Worm (Caenorhabditis elegans) whole organism, L4 larva: ENCODE data around the gene T07F10.5.

ENCODE experiments used
- F26F4.8 ChIP-seq: fragments of 200-800 bp; sonication (Bioruptor generic); conservative IDR thresholded peaks from 2 replicates; pipeline ENCODE4 v1.3.6; 2022; ENCODE audit warnings: missing genetic modification characterization, missing compliant biosample characterization
- F44E2.7 ChIP-seq: fragments of 200-800 bp; sonication (Bioruptor generic); IDR thresholded peaks from 2 replicates; pipeline ENCODE4 v2.1.2; 2022; ENCODE audit warnings: missing genetic modification characterization, missing compliant biosample characterization
- Y5F2A.4 ChIP-seq: fragments of 200-800 bp; sonication (Bioruptor generic); optimal IDR thresholded peaks from 2 replicates; lab custom pipeline; 2018; ENCODE audit warnings: mild to moderate bottlenecking, missing genetic modification characterization, missing compliant biosample characterization
- aly-2 ChIP-seq: sonication (generic microtip); optimal IDR thresholded peaks from 2 replicates; lab custom pipeline; 2018; ENCODE audit warnings: missing biosample characterization, missing genetic modification characterization
- attf-4 ChIP-seq: sonication (generic microtip); optimal IDR thresholded peaks from 3 replicates; lab custom pipeline; 2017; ENCODE audit warnings: missing biosample characterization, missing genetic modification characterization
- ceh-82 ChIP-seq: sonication (generic microtip); optimal IDR thresholded peaks from 2 replicates; lab custom pipeline; 2017; ENCODE audit warnings: missing biosample characterization, missing genetic modification characterization
- daf-12 ChIP-seq: fragments of 150-350 bp; optimal IDR thresholded peaks from 2 replicates; lab custom pipeline; 2014; ENCODE audit warnings: missing biosample characterization, missing genetic modification reagents, missing genetic modification characterization
- daf-16 ChIP-seq, 3 experiments: sonication (generic microtip); optimal IDR thresholded peaks; 2 replicates each; lab custom pipeline; 2016 to 2017; ENCODE audit warnings: missing genetic modification characterization in 3 of 3, missing genetic modification reagents in 3 of 3, mild to moderate bottlenecking in 2 of 3, missing compliant biosample characterization in 2 of 3, missing biosample characterization in 1 of 3, moderate library complexity in 1 of 3
- daf-8 ChIP-seq: fragments of 200-800 bp; sonication (Bioruptor generic); IDR thresholded peaks from 2 replicates; pipeline ENCODE4 v1.3.6; 2022; ENCODE audit warnings: missing genetic modification characterization, missing compliant biosample characterization
- dmd-6 ChIP-seq: fragments of 200-800 bp; sonication (Bioruptor generic); IDR thresholded peaks from 2 replicates; pipeline ENCODE4 v1.3.6; 2022; ENCODE audit warnings: missing genetic modification reagents, missing genetic modification characterization, missing compliant biosample characterization
- dmd-9 ChIP-seq: fragments of 200-800 bp; sonication (Bioruptor generic); IDR thresholded peaks from 2 replicates; pipeline ENCODE4 v1.3.6; 2022; ENCODE audit warnings: missing genetic modification reagents, missing genetic modification characterization, missing compliant biosample characterization
- egl-27 ChIP-seq: sonication (generic microtip); optimal IDR thresholded peaks from 3 replicates; lab custom pipeline; 2017; ENCODE audit warnings: missing biosample characterization, missing genetic modification reagents, missing genetic modification characterization
- fkh-10 ChIP-seq: fragments of 150-350 bp; optimal IDR thresholded peaks from 2 replicates; lab custom pipeline; 2014; ENCODE audit warnings: missing biosample characterization, missing genetic modification reagents, missing genetic modification characterization
- gei-8 ChIP-seq: fragments of 200-800 bp; sonication (Bioruptor generic); optimal IDR thresholded peaks from 2 replicates; lab custom pipeline; 2018; ENCODE audit warnings: mild to moderate bottlenecking, missing genetic modification characterization, missing compliant biosample characterization
- hif-1 ChIP-seq, 2 experiments: sonication (generic microtip); optimal IDR thresholded peaks; 2 replicates each; lab custom pipeline; 2016 to 2017; ENCODE audit warnings: missing compliant biosample characterization in 2 of 2, missing genetic modification characterization in 2 of 2, missing genetic modification reagents in 2 of 2, missing genotype in 2 of 2, mild to moderate bottlenecking in 1 of 2
- lin-29 ChIP-seq: fragments of 200-800 bp; sonication (Bioruptor generic); IDR thresholded peaks from 2 replicates; pipeline ENCODE4 v1.3.6; 2022; ENCODE audit warnings: missing genetic modification reagents, missing genetic modification characterization, missing compliant biosample characterization
- lir-3 ChIP-seq: sonication (generic microtip); optimal IDR thresholded peaks from 2 replicates; lab custom pipeline; 2016; ENCODE audit warnings: mild to moderate bottlenecking, missing genetic modification characterization, missing compliant biosample characterization
- mdl-1 ChIP-seq, 2 experiments: fragments of 150-350 bp in 1 of 2; sonication (generic microtip) in 1 of 2; optimal IDR thresholded peaks; 2 replicates each; lab custom pipeline; 2014 to 2017; ENCODE audit warnings: missing biosample characterization in 2 of 2, missing genetic modification characterization in 2 of 2
- mep-1 ChIP-seq: fragments of 150-350 bp; sonication (generic microtip); optimal IDR thresholded peaks from 3 replicates; lab custom pipeline; 2014; ENCODE audit warnings: missing biosample characterization, missing genetic modification characterization
- mxl-2 ChIP-seq: fragments of 200-800 bp; sonication (Bioruptor generic); conservative IDR thresholded peaks from 2 replicates; pipeline ENCODE4 v1.3.6; 2022; ENCODE audit warnings: missing genetic modification reagents, missing genetic modification characterization, missing compliant biosample characterization
- mxl-3 ChIP-seq: fragments of 200-800 bp; sonication (Bioruptor generic); optimal IDR thresholded peaks from 2 replicates; lab custom pipeline; 2018; ENCODE audit warnings: mild to moderate bottlenecking, missing genetic modification characterization, missing compliant biosample characterization
- nhr-102 ChIP-seq: sonication (generic microtip); optimal IDR thresholded peaks from 2 replicates; lab custom pipeline; 2016; ENCODE audit warnings: mild to moderate bottlenecking, missing genetic modification characterization, moderate library complexity, missing compliant biosample characterization
- nhr-111 ChIP-seq: fragments of 200-800 bp; sonication (Bioruptor generic); optimal IDR thresholded peaks from 2 replicates; lab custom pipeline; 2018; ENCODE audit warnings: mild to moderate bottlenecking, missing genetic modification characterization, missing compliant biosample characterization
- nhr-28 ChIP-seq: fragments of 150-350 bp; optimal IDR thresholded peaks from 2 replicates; lab custom pipeline; 2014; ENCODE audit warnings: missing biosample characterization, missing genetic modification characterization
- nhr-41 ChIP-seq: fragments of 200-800 bp; sonication (Bioruptor generic); IDR thresholded peaks from 2 replicates; pipeline ENCODE4 v1.3.6; 2022; ENCODE audit warnings: missing genetic modification reagents, missing genetic modification characterization, missing compliant biosample characterization
- nhr-42 ChIP-seq: fragments of 200-800 bp; sonication (Bioruptor generic); IDR thresholded peaks from 2 replicates; pipeline ENCODE4 v1.3.6; 2022; ENCODE audit warnings: missing genetic modification characterization, missing compliant biosample characterization
- nhr-77 ChIP-seq: fragments of 150-350 bp; optimal IDR thresholded peaks from 2 replicates; lab custom pipeline; 2014; ENCODE audit warnings: missing biosample characterization, missing genetic modification characterization
- php-3 ChIP-seq: fragments of 200-800 bp; sonication (Bioruptor generic); IDR thresholded peaks from 2 replicates; pipeline ENCODE4 v1.3.6; 2022; ENCODE audit warnings: missing genetic modification reagents, missing genetic modification characterization, missing compliant biosample characterization
- pqm-1 ChIP-seq: sonication (generic microtip); optimal IDR thresholded peaks from 2 replicates; lab custom pipeline; 2017; ENCODE audit warnings: missing biosample characterization, missing genetic modification characterization
- sdz-12 ChIP-seq: fragments of 200-800 bp; sonication (Bioruptor generic); optimal IDR thresholded peaks from 2 replicates; lab custom pipeline; 2018; ENCODE audit warnings: mild to moderate bottlenecking, missing genetic modification characterization, missing compliant biosample characterization
- skn-1 ChIP-seq: fragments of 150-350 bp; optimal IDR thresholded peaks from 2 replicates; lab custom pipeline; 2014; ENCODE audit warnings: missing biosample characterization, missing genetic modification characterization
- snpc-1.2 ChIP-seq: fragments of 200-800 bp; sonication (Bioruptor generic); IDR thresholded peaks from 2 replicates; pipeline ENCODE4 v1.3.6; 2022; ENCODE audit warnings: missing genetic modification reagents, missing genetic modification characterization, missing compliant biosample characterization
- spr-1 ChIP-seq: sonication (generic microtip); optimal IDR thresholded peaks from 2 replicates; lab custom pipeline; 2016; ENCODE audit warnings: mild to moderate bottlenecking, missing genetic modification characterization, missing compliant biosample characterization
- unc-39 ChIP-seq: sonication (generic microtip); optimal IDR thresholded peaks from 2 replicates; lab custom pipeline; 2017; ENCODE audit warnings: missing biosample characterization, missing genetic modification characterization
- unc-62 ChIP-seq, 3 experiments: fragments of 150-350 bp in 1 of 3; sonication (generic microtip); optimal IDR thresholded peaks in 2 of 3; peaks in 1 of 3; 1 replicate in 1 of 3; 2 replicates in 2 of 3; lab custom pipeline; 2014 to 2017; ENCODE audit warnings: missing biosample characterization in 3 of 3, missing genetic modification characterization in 3 of 3, missing genetic modification reagents in 3 of 3, missing genotype in 1 of 3
- zfp-2 ChIP-seq: sonication (generic microtip); optimal IDR thresholded peaks from 2 replicates; lab custom pipeline; 2016; ENCODE audit warnings: mild to moderate bottlenecking, missing genetic modification characterization, missing compliant biosample characterization
- zip-11 ChIP-seq: fragments of 200-800 bp; sonication (Bioruptor generic); IDR thresholded peaks from 2 replicates; pipeline ENCODE4 v1.3.6; 2022; ENCODE audit warnings: missing genetic modification characterization, missing compliant biosample characterization
- ztf-7 ChIP-seq: fragments of 150-350 bp; optimal IDR thresholded peaks from 2 replicates; lab custom pipeline; 2014; ENCODE audit warnings: missing biosample characterization, missing genetic modification characterization

T07F10.5 gene

DNA sequence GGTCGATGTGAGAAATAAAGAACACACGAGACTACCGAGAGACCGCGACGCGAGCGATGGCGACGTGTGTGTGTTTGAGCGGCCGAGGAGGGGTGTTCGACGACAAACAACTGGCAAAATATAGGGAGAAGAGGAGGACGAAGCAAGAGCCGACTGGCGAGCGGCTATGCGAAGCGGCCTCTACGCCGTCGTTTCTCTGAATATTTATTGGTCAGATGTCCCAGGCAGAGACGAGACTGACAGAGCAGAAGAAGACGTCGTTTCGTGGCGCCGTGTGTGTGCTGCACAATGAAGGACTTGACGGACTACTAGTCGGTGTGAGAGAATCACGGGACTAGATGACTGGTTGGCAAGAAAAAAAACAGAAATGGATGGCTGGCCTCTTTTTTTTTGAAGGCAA, 46.6 kb upstream of the T07F10.5 start (continued):
- TF ChIP-seq aly-2 (tag; lab: Kevin White, UChicago) (no peak), snpc-1.2 (no peak), fkh-10 (GFP tag; lab: Kevin White, UChicago) (peak; percentile 61), mxl-3 (GFP tag; lab: Kevin White, UChicago) (peak; percentile 11), ztf-7 (tag; lab: Kevin White, UChicago) (no peak), daf-12 (tag; lab: Kevin White, UChicago) (no peak), nhr-111 (GFP tag; lab: Kevin White, UChicago) (no peak), mep-1 (tag; lab: Kevin White, UChicago) (peak; percentile 63), nhr-41 (GFP tag; lab: Robert Waterston, UW) (no peak), daf-8 (GFP tag; lab: Robert Waterston, UW) (no peak), mdl-1 (tag; optimal IDR thresholded peaks at IDR 0.05; lab: Kevin White, UChicago) (peak in 1 of 2 experiments; percentile 70), sdz-12 (GFP tag; lab: Kevin White, UChicago) (no peak), nhr-102 (tag; lab: Kevin White, UChicago) (no peak), hif-1 (tag; optimal IDR thresholded peaks at IDR 0.05; lab: Kevin White, UChicago) (peak in 1 of 2 experiments; percentile 39), skn-1 (tag; lab: Kevin White, UChicago) (no peak), F26F4.8 (no peak), zfp-2 (tag; lab: Kevin White, UChicago) (no peak), unc-62 (GFP tag; optimal IDR thresholded peaks at IDR 0.05 in 1 of 2; lab: Kevin White, UChicago) (no peak), unc-62 (tag; optimal IDR thresholded peaks at IDR 0.05; lab: Kevin White, UChicago) (no peak), attf-4 (no peak), unc-39 (tag; lab: Kevin White, UChicago) (no peak), mxl-2 (GFP tag; lab: Robert Waterston, UW) (no peak), lin-29 (GFP tag; lab: Robert Waterston, UW) (no peak), zip-11 (GFP tag; lab: Robert Waterston, UW) (no peak), dmd-6 (GFP tag; lab: Robert Waterston, UW) (0 out of 2 replicates have a peak, but pooled peaks have one; percentile 11), nhr-42 (GFP tag; lab: Robert Waterston, UW) (no peak), Y5F2A.4 (GFP tag; lab: Kevin White, UChicago) (no peak), F44E2.7 (GFP tag; lab: Robert Waterston, UW) (no peak), ceh-82 (tag; lab: Kevin White, UChicago) (no peak), nhr-77 (tag; lab: Kevin White, UChicago) (no peak)

DNA sequence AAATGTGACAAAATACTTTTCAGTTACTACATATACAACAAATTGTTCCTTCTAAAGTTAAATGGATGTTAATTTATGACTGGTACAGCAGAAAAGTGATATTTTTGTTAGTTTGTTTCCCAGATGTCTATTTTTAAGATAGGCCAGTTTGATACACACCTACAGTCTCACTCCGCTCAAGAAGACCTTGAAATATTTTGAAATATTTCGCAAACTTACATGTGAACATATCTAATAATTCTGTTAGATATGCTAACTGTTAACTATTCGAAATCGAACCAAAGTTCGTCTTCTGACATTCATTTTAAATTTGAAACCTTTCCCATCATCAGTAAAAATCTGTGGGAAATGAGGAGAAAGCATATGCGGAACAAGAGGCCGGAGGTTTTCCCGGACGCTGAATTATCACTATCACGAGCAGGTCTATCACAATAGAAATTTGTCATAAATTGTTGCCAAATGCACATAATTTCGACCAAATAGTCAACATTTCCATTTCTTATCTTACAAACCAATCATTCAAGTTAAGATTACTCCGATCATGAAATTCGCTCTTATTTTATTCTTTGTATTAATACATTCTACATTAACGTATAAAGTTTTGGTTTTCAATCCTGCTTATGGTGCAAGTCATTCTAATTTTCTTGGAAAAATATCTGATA, 45.8 kb upstream of the T07F10.5 start, which contains the start of the genes ZC443.4 and ugt-18:
TSS of gene ZC443.4 (minus strand) at position 95 of the 662 bp plus-strand sequence.
TSS of gene ugt-18 (plus strand) at position 469 of the 662 bp plus-strand sequence.
- TF ChIP-seq gei-8 (GFP tag; lab: Kevin White, UChicago) (no peak), lir-3 (tag; lab: Kevin White, UChicago) (no peak), mdl-1 (tag; optimal IDR thresholded peaks at IDR 0.05; lab: Kevin White, UChicago) (no peak), spr-1 (no peak), unc-62 (GFP tag; optimal IDR thresholded peaks at IDR 0.05 in 1 of 2; lab: Kevin White, UChicago) (peak in 1 of 2 experiments; percentile 63), unc-62 (tag; optimal IDR thresholded peaks at IDR 0.05; lab: Kevin White, UChicago) (no peak), nhr-28 (peak; percentile 62), dmd-9 (GFP tag; lab: Robert Waterston, UW) (no peak), daf-12 (tag; lab: Kevin White, UChicago) (no peak), daf-16 (GFP tag; optimal IDR thresholded peaks at IDR 0.05; lab: Kevin White, UChicago) (no peak), daf-16 (tag; optimal IDR thresholded peaks at IDR 0.05; lab: Kevin White, UChicago) (peak; percentile 28), hif-1 (tag; optimal IDR thresholded peaks at IDR 0.05; lab: Kevin White, UChicago) (no peak), php-3 (GFP tag; lab: Robert Waterston, UW) (no peak), pqm-1 (tag; lab: Kevin White, UChicago) (peak; percentile 60), nhr-77 (tag; lab: Kevin White, UChicago) (peak; percentile 56), dmd-6 (GFP tag; lab: Robert Waterston, UW) (0 out of 2 replicates have a peak, but pooled peaks have one; percentile 10), egl-27 (tag; lab: Kevin White, UChicago) (no peak), aly-2 (tag; lab: Kevin White, UChicago) (no peak)
